Fruit fly (Drosophila melanogaster): ENCODE data around the gene CG3819.
A peak's percentile ranks its signal among the peaks of the same experiment; 100 is the strongest.

Gene CG3819

dm6 chr3L:18968193-18968969, 46.5 kb upstream of the CG3819 start (continued):
- TF ChIP-seq CG14965 (GFP tag; optimal IDR thresholded peaks at IDR 0.05; ENCODE audit: borderline replicate concordance) (peak; percentile 77), btn (GFP tag; optimal IDR thresholded peaks at IDR 0.05) (no peak), run (tag; optimal IDR thresholded peaks at IDR 0.05) (no peak), CG8944 (GFP tag; optimal IDR thresholded peaks at IDR 0.05) (no peak), nerfin-1 (tag; optimal IDR thresholded peaks at IDR 0.05) (no peak), en (GFP tag; optimal IDR thresholded peaks at IDR 0.05) (no peak), Fer3 (tag; optimal IDR thresholded peaks at IDR 0.05) (no peak), cas (GFP tag; IDR thresholded peaks at IDR 0.05) (no peak), sob (GFP tag; IDR thresholded peaks at IDR 0.05) (no peak), Trl (optimal IDR thresholded peaks at IDR 0.05) (peak in 1 of 2 experiments; percentile 17), Trl (GFP tag; optimal IDR thresholded peaks at IDR 0.05) (no peak), CG12942 (GFP tag; optimal IDR thresholded peaks at IDR 0.05) (no peak), CG6791 (GFP tag; IDR thresholded peaks at IDR 0.05; ENCODE audit: partially characterized antibody) (0 out of 3 replicates have a peak, but pooled peaks have one; percentile 39), Hand (GFP tag; optimal IDR thresholded peaks at IDR 0.05) (no peak), CG15269 (tag; optimal IDR thresholded peaks at IDR 0.05) (no peak), E2f1 (GFP tag; IDR thresholded peaks at IDR 0.05) (no peak), shn (GFP tag; optimal IDR thresholded peaks at IDR 0.05) (no peak), Hsf (GFP tag; optimal IDR thresholded peaks at IDR 0.05) (peak; percentile 10), pan (optimal IDR thresholded peaks at IDR 0.05) (no peak), pan (GFP tag; optimal IDR thresholded peaks at IDR 0.05 in 1 of 2, IDR thresholded peaks at IDR 0.05 in 1 of 2) (peak in 1 of 2 experiments; percentile 11), Scr (GFP tag; IDR thresholded peaks at IDR 0.05; ENCODE audit: partially characterized antibody) (no peak), CG10267 (tag; optimal IDR thresholded peaks at IDR 0.05) (no peak), Ets97D (GFP tag; optimal IDR thresholded peaks at IDR 0.05) (no peak), Oaz (GFP tag; IDR thresholded peaks at IDR 0.05) (0 out of 2 replicates have a peak, but pooled peaks have one; percentile 5), CG11456 (GFP tag; IDR thresholded peaks at IDR 0.05) (0 out of 3 replicates have a peak, but pooled peaks have one; percentile 50), CG32532 (GFP tag; IDR thresholded peaks at IDR 0.05) (no peak), abd-A (tag; optimal IDR thresholded peaks at IDR 0.05) (peak; percentile 2), CG3726 (GFP tag; IDR thresholded peaks at IDR 0.05) (0 out of 3 replicates have a peak, but pooled peaks have one; percentile 11), CG6654 (GFP tag; optimal IDR thresholded peaks at IDR 0.05) (no peak), CG8290 (GFP tag; optimal IDR thresholded peaks at IDR 0.05) (no peak), CG8290 (tag; optimal IDR thresholded peaks at IDR 0.05) (peak in 1 of 2 experiments; percentile 33), CG18599 (GFP tag; optimal IDR thresholded peaks at IDR 0.05) (no peak), Deaf1 (tag; optimal IDR thresholded peaks at IDR 0.05) (peak; percentile 36), prd (optimal IDR thresholded peaks at IDR 0.05) (no peak), prd (GFP tag; IDR thresholded peaks at IDR 0.05) (no peak), Lim3 (GFP tag; IDR thresholded peaks at IDR 0.05) (no peak), NFAT (GFP tag; IDR thresholded peaks at IDR 0.05) (0 out of 2 replicates have a peak, but pooled peaks have one; percentile 18), ttk (GFP tag; IDR thresholded peaks at IDR 0.05) (no peak), gce (GFP tag; IDR thresholded peaks at IDR 0.05) (no peak), cwo (GFP tag; optimal IDR thresholded peaks at IDR 0.05) (no peak), emc (GFP tag; optimal IDR thresholded peaks at IDR 0.05) (no peak), CTCF (GFP tag; optimal IDR thresholded peaks at IDR 0.05) (peak; percentile 88), vnd (GFP tag; IDR thresholded peaks at IDR 0.05; ENCODE audit: partially characterized antibody) (no peak), Bdp1 (GFP tag; optimal IDR thresholded peaks at IDR 0.05) (no peak)

All from whole organism, embryonic.